Fruit fly (Drosophila melanogaster) whole organism, pupa: ENCODE measurements around the gene CG10730.

ENCODE experiments used
- CG10348 ChIP-seq: fragments of 200-800 bp; sonication (Bioruptor generic); IDR thresholded peaks from 2 replicates; pipeline ENCODE4 v1.3.6; 2022; ENCODE audit warnings: missing biosample characterization, missing genetic modification characterization
- CG12605 ChIP-seq: fragments of 200-800 bp; sonication (Bioruptor generic); IDR thresholded peaks from 2 replicates; pipeline ENCODE4 v1.3.6; 2022; ENCODE audit warnings: missing biosample characterization, missing genetic modification characterization
- CG13204 ChIP-seq: fragments of 200-800 bp; sonication (Bioruptor generic); optimal IDR thresholded peaks from 2 replicates; lab custom pipeline; 2018; ENCODE audit warnings: missing biosample characterization, mild to moderate bottlenecking, missing genetic modification characterization, moderate library complexity
- CG14655 ChIP-seq: fragments of 200-800 bp; sonication (Bioruptor generic); optimal IDR thresholded peaks from 3 replicates; lab custom pipeline; 2017; ENCODE audit warnings: mild to moderate bottlenecking, missing biosample characterization, missing genetic modification reagents, missing genetic modification characterization
- CG15710 ChIP-seq: fragments of 200-800 bp; sonication (Bioruptor generic); optimal IDR thresholded peaks from 2 replicates; lab custom pipeline; 2018; ENCODE audit warnings: missing biosample characterization, mild to moderate bottlenecking, missing genetic modification characterization, moderate library complexity
- CG17806 ChIP-seq: fragments of 200-800 bp; sonication (Bioruptor generic); optimal IDR thresholded peaks from 2 replicates; lab custom pipeline; 2018; ENCODE audit warnings: missing biosample characterization, mild to moderate bottlenecking, missing genetic modification characterization, moderate library complexity
- CG32121 ChIP-seq: fragments of 200-800 bp; sonication (Bioruptor generic); IDR thresholded peaks from 2 replicates; pipeline ENCODE4 v1.3.6; 2022; ENCODE audit warnings: missing biosample characterization, missing genetic modification characterization
- CG34367 ChIP-seq: fragments of 200-800 bp; sonication (Bioruptor generic); optimal IDR thresholded peaks from 2 replicates; lab custom pipeline; 2018; ENCODE audit warnings: missing biosample characterization, mild to moderate bottlenecking, missing genetic modification characterization
- CG4496 ChIP-seq: fragments of 200-800 bp; sonication (Bioruptor generic); IDR thresholded peaks from 3 replicates; pipeline ENCODE4 v1.3.6; 2022; ENCODE audit warnings: missing biosample characterization, missing genetic modification characterization
- CG8159 ChIP-seq: fragments of 200-800 bp; sonication (Bioruptor generic); optimal IDR thresholded peaks from 3 replicates; lab custom pipeline; 2018; ENCODE audit warnings: missing biosample characterization, mild to moderate bottlenecking, missing genetic modification characterization, moderate library complexity
- CG8301 ChIP-seq: fragments of 200-800 bp; sonication (Bioruptor generic); optimal IDR thresholded peaks from 2 replicates; lab custom pipeline; 2018; ENCODE audit warnings: missing biosample characterization, mild to moderate bottlenecking, missing genetic modification characterization
- CG9948 ChIP-seq: fragments of 200-800 bp; sonication (Bioruptor generic); optimal IDR thresholded peaks from 2 replicates; lab custom pipeline; 2018; ENCODE audit warnings: missing biosample characterization, mild to moderate bottlenecking, missing genetic modification characterization, moderate library complexity
- D1 ChIP-seq: fragments of 200-800 bp; sonication (Bioruptor generic); optimal IDR thresholded peaks from 2 replicates; lab custom pipeline; 2018; ENCODE audit warnings: missing biosample characterization, mild to moderate bottlenecking, missing genetic modification characterization, moderate library complexity
- EcR ChIP-seq: fragments of 200-800 bp; sonication (Bioruptor generic); optimal IDR thresholded peaks from 3 replicates; lab custom pipeline; 2019; ENCODE audit warnings: missing biosample characterization, missing genetic modification characterization, mild to moderate bottlenecking, moderate library complexity, missing genetic modification reagents
- Ets98B ChIP-seq: fragments of 200-800 bp; sonication (Bioruptor generic); IDR thresholded peaks from 2 replicates; pipeline ENCODE4 v1.3.6; 2022; ENCODE audit warnings: missing biosample characterization, missing genetic modification characterization
- Pif1A ChIP-seq: fragments of 200-800 bp; sonication (Bioruptor generic); optimal IDR thresholded peaks from 3 replicates; lab custom pipeline; 2016; ENCODE audit warnings: missing biosample characterization, missing genetic modification characterization
- Pif1B ChIP-seq: fragments of 200-800 bp; sonication (Bioruptor generic); optimal IDR thresholded peaks from 3 replicates; lab custom pipeline; 2016; ENCODE audit warnings: missing biosample characterization, missing genetic modification characterization
- Snoo ChIP-seq: fragments of 200-800 bp; sonication (Bioruptor generic); optimal IDR thresholded peaks from 3 replicates; lab custom pipeline; 2017; ENCODE audit warnings: missing biosample characterization, mild to moderate bottlenecking, missing genetic modification characterization, inconsistent platforms
- fd96Ca ChIP-seq: fragments of 200-800 bp; sonication (Bioruptor generic); IDR thresholded peaks from 3 replicates; pipeline ENCODE4 v1.3.6; 2022; ENCODE audit warnings: missing biosample characterization, missing genetic modification characterization
- gl ChIP-seq: fragments of 200-800 bp; sonication (Bioruptor generic); optimal IDR thresholded peaks from 2 replicates; lab custom pipeline; 2018; ENCODE audit warnings: missing biosample characterization, mild to moderate bottlenecking, missing genetic modification characterization
- rn ChIP-seq: fragments of 200-800 bp; sonication (Bioruptor generic); IDR thresholded peaks from 2 replicates; pipeline ENCODE4 v1.3.6; 2022; ENCODE audit warnings: missing biosample characterization, missing genetic modification characterization

CG10730 gene

DNA sequence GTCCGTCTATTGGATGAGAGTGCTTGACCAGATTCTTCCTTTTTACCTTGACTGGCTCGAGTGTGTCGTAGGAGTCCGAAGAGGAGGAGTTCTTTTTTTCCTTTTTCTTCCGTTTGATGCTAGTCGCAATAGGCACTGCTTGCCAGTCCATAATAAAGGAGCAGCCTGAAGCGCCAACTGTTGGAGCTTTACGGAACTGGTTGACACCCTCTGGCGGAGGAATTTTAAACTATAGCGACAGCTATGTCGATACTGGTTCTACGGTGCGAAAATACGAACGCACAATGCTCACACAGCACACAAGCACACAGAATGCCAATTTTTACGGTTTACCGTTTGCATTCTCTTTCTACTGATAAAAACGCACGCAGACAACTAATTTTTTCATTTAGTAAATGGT is 34.6 kb upstream of the CG10730 start:
- TF ChIP-seq gl (tag; lab: Kevin White, UChicago) (no peak), Snoo (tag; lab: Kevin White, UChicago) (no peak), rn (GFP tag; lab: Robert Waterston, UW) (no peak), CG34367 (tag; lab: Kevin White, UChicago) (no peak), CG17806 (tag; lab: Kevin White, UChicago) (no peak), CG13204 (GFP tag; lab: Kevin White, UChicago) (no peak), CG8159 (no peak), EcR (GFP tag; lab: Kevin White, UChicago) (no peak), CG9948 (tag; lab: Kevin White, UChicago) (no peak), CG8301 (tag; lab: Kevin White, UChicago) (no peak), CG4496 (no peak), Pif1A (GFP tag; lab: Kevin White, UChicago) (no peak), CG14655 (GFP tag; lab: Kevin White, UChicago) (no peak)

DNA sequence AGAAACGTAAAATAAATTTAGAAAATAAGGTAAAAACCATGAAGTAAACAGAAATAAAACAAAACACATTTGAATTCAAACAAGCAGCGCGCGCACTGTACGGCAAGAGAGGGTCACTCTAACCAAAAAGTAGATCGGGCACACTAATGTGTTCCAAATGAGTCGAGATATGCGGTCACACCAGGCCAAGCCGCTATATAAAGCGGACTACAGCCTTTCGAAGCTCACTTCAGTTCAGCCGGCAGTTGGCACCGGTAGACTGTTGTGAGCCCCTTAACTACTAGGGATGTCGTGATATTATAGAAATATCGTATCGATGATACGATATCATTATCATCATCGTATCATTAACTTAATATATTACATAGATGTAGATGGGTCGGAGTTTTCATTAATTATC is 32.5 kb upstream of the CG10730 start:
- TF ChIP-seq CG4496 (no peak), CG34367 (tag; lab: Kevin White, UChicago) (no peak), CG15710 (tag; lab: Kevin White, UChicago) (no peak), EcR (GFP tag; lab: Kevin White, UChicago) (no peak), D1 (tag; lab: Kevin White, UChicago) (no peak), CG10348 (GFP tag; lab: Robert Waterston, UW) (no peak), fd96Ca (no peak), CG9948 (tag; lab: Kevin White, UChicago) (no peak), CG13204 (GFP tag; lab: Kevin White, UChicago) (no peak), Pif1A (GFP tag; lab: Kevin White, UChicago) (no peak), CG12605 (GFP tag; lab: Robert Waterston, UW) (no peak), gl (tag; lab: Kevin White, UChicago) (no peak), CG8301 (tag; lab: Kevin White, UChicago) (no peak), Snoo (tag; lab: Kevin White, UChicago) (no peak), CG8159 (no peak), rn (GFP tag; lab: Robert Waterston, UW) (no peak), CG17806 (tag; lab: Kevin White, UChicago) (no peak), Ets98B (GFP tag; lab: Robert Waterston, UW) (no peak), CG14655 (GFP tag; lab: Kevin White, UChicago) (no peak)

DNA sequence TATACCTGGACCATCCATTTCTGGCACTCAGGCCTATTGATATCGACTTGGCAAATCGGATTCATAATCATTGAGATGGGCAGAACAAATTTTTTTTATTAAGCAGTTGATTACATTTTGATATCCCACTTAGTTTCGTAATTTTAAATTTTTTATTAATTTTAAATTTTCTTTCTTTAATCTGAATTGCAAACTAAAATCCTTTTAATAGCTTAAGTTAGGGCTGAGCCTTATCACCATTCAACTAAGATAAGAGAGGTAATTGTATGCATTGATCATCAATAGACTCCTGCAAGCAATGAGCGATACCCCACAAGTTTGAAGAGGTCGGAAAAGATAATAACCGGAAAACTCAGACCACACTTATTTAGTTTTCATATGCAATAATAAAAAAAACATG is 32.1 kb upstream of the CG10730 start, which contains the start of gene CG13970:
TSS of gene CG13970 (minus strand) at position 101 of the 400 bp plus-strand sequence.
- TF ChIP-seq CG14655 (GFP tag; lab: Kevin White, UChicago) (no peak), EcR (GFP tag; lab: Kevin White, UChicago) (no peak), CG9948 (tag; lab: Kevin White, UChicago) (no peak), CG17806 (tag; lab: Kevin White, UChicago) (no peak), CG4496 (no peak), fd96Ca (no peak), CG32121 (GFP tag; lab: Robert Waterston, UW) (no peak), Ets98B (GFP tag; lab: Robert Waterston, UW) (no peak), CG34367 (tag; lab: Kevin White, UChicago) (no peak), Pif1A (GFP tag; lab: Kevin White, UChicago) (no peak), rn (GFP tag; lab: Robert Waterston, UW) (no peak), gl (tag; lab: Kevin White, UChicago) (no peak), Pif1B (GFP tag; lab: Kevin White, UChicago) (no peak), CG8159 (no peak), CG10348 (GFP tag; lab: Robert Waterston, UW) (no peak), CG8301 (tag; lab: Kevin White, UChicago) (no peak), CG13204 (GFP tag; lab: Kevin White, UChicago) (no peak)

DNA sequence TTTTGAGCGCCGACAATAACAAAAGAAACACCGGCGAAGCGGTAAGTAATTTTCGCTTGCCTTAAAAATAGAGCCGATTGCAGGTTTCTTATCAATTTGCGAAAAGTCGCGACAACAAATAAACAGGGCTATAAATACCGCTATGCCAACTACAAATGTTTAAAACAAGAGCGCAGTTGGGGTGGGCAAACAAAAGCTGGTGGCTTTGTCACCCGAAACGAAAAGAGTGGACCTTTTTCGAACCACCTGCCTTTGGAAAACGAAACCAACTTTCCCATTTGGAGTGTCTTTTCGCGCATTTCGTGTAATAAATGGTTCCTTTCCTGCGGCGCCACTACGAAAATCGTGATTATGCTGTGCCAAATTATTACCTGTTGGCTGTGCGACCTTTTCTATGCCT is 26.2 kb upstream of the CG10730 start:
- 0 out of 2 replicates have a peak, but pooled peaks have one; percentile 13 for TF ChIP-seq CG12605 (GFP tag; lab: Robert Waterston, UW)
- no peak for TF ChIP-seq Pif1B (GFP tag; lab: Kevin White, UChicago)
- no peak for TF ChIP-seq rn (GFP tag; lab: Robert Waterston, UW)
- TF ChIP-seq CG10348 (GFP tag; lab: Robert Waterston, UW), result no peak
- no peak for TF ChIP-seq CG34367 (tag; lab: Kevin White, UChicago)
- TF ChIP-seq CG9948 (tag; lab: Kevin White, UChicago), result no peak
- TF ChIP-seq CG8159, result peak; percentile 87
- peak; percentile 5; the same call in 1 of the 2 replicates for TF ChIP-seq Ets98B (GFP tag; lab: Robert Waterston, UW)
- TF ChIP-seq, all 21 proteins: peak for 3

DNA sequence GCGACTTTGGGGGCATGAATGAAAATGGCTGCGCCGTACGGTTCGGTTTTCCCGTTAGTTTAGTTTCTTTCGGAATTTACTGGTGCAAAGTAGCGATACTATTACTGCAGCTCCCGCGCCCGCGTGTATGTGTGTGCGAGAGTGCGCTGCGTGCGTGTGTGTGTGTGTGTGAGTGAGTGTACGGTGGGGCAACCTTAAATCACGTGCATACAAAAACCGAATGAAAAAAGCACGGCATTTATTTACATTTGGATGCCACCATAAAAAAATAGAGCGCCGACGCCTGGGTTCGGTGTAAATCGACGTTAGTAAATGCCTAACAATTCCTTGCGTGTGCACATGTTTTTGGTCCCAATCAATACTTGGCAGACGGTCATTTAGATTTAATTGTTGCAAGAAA is 25.8 kb upstream of the CG10730 start:
- TF ChIP-seq Snoo (tag; lab: Kevin White, UChicago), result no peak
- peak; percentile 8; the same call in 1 of the 3 replicates for TF ChIP-seq CG4496
- TF ChIP-seq Ets98B (GFP tag; lab: Robert Waterston, UW), result peak; percentile 22
- no peak for TF ChIP-seq CG14655 (GFP tag; lab: Kevin White, UChicago)
- no peak for TF ChIP-seq Pif1A (GFP tag; lab: Kevin White, UChicago)
- TF ChIP-seq CG8301 (tag; lab: Kevin White, UChicago), result no peak
- TF ChIP-seq CG34367 (tag; lab: Kevin White, UChicago), result no peak
- TF ChIP-seq CG10348 (GFP tag; lab: Robert Waterston, UW), result no peak
- no peak for TF ChIP-seq D1 (tag; lab: Kevin White, UChicago)
- TF ChIP-seq fd96Ca, result peak; percentile 13; the same call in 1 of the 3 replicates
